Worm (Caenorhabditis elegans) whole organism, L4/young adult: Measurements from ENCODE around the gene F09E5.8.

Experiments used
- W03F9.2 ChIP-seq: fragments of 150-350 bp; optimal IDR thresholded peaks from 2 replicates; lab custom pipeline; 2014; ENCODE audit warnings: missing biosample characterization, missing genetic modification characterization
- dao-5 ChIP-seq: sonication (generic microtip); optimal IDR thresholded peaks from 2 replicates; lab custom pipeline; 2016; ENCODE audit warnings: missing genotype, missing genetic modification characterization, moderate library complexity, missing compliant biosample characterization

DNA sequence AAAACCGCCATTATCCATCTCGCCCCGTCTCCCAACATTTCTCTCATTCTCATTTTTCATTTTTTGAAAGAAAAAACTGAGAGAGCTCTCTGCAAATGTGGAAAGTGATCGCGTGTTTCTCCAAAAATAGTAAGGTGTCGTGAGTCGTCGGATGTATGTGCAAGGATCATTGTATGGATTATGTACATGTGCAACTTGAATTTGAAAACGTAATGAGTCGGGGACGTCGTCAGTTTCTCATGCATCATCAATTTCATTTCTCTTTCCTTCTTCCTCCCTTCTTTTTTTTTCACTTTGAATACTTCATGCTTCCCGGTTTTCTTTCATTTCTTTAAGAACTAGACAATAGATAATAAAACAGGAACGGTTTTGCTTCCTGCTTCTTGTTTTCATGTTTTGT lies 45.3 kb upstream of the F09E5.8 start:
- TF ChIP-seq W03F9.2 (tag; lab: Kevin White, UChicago): no peak
- no peak for TF ChIP-seq dao-5 (tag; lab: Kevin White, UChicago)
